Fruit fly (Drosophila melanogaster): ENCODE measurements around the gene CG7600.

The CG7600 gene

dm6 chr3L:11248303-11248702 lies 37.7 kb downstream of the CG7600 start (continued):
- TF ChIP-seq shn (GFP tag; optimal IDR thresholded peaks at IDR 0.05) (no peak), Mrtf (GFP tag; IDR thresholded peaks at IDR 0.05) (no peak), ac (GFP tag; optimal IDR thresholded peaks at IDR 0.05) (no peak), croc (GFP tag; conservative IDR thresholded peaks at IDR 0.05) (no peak), fru (optimal IDR thresholded peaks at IDR 0.05) (no peak), p53 (GFP tag; optimal IDR thresholded peaks at IDR 0.05) (no peak), da (GFP tag; optimal IDR thresholded peaks at IDR 0.05) (no peak), CG7745 (tag; optimal IDR thresholded peaks at IDR 0.05) (no peak), CG12769 (tag; optimal IDR thresholded peaks at IDR 0.05) (no peak), CG11247 (GFP tag; IDR thresholded peaks at IDR 0.05) (no peak), CG18599 (GFP tag; optimal IDR thresholded peaks at IDR 0.05) (no peak), crc (GFP tag; optimal IDR thresholded peaks at IDR 0.05) (no peak), CG10209 (GFP tag; optimal IDR thresholded peaks at IDR 0.05) (no peak), CG43689 (GFP tag; IDR thresholded peaks at IDR 0.05) (no peak), CG2199 (GFP tag; IDR thresholded peaks at IDR 0.05) (peak; percentile 92), dan (GFP tag; IDR thresholded peaks at IDR 0.05) (no peak), Poxn (GFP tag; IDR thresholded peaks at IDR 0.05) (no peak), C15 (GFP tag; IDR thresholded peaks at IDR 0.05) (no peak), bbx (GFP tag; IDR thresholded peaks at IDR 0.05; ENCODE audit: partially characterized antibody) (no peak; the same call in 1 of the 2 replicates), CrebB (tag; optimal IDR thresholded peaks at IDR 0.05) (no peak), Abd-B (GFP tag; optimal IDR thresholded peaks at IDR 0.05) (no peak), CG10543 (GFP tag; optimal IDR thresholded peaks at IDR 0.05) (no peak), pita (GFP tag; optimal IDR thresholded peaks at IDR 0.05) (no peak), ham (GFP tag; IDR thresholded peaks at IDR 0.05) (no peak), CG31441 (GFP tag; IDR thresholded peaks at IDR 0.05) (no peak), cg (GFP tag; optimal IDR thresholded peaks at IDR 0.05) (no peak), gsb (GFP tag; IDR thresholded peaks at IDR 0.05) (no peak), Nf-YC (tag; optimal IDR thresholded peaks at IDR 0.05) (no peak), ro (GFP tag; IDR thresholded peaks at IDR 0.05) (no peak), CG9609 (GFP tag; optimal IDR thresholded peaks at IDR 0.05) (no peak), Trl (optimal IDR thresholded peaks at IDR 0.05) (no peak), Trl (GFP tag; optimal IDR thresholded peaks at IDR 0.05) (no peak), NC2β (GFP tag; optimal IDR thresholded peaks at IDR 0.05) (no peak), kah (GFP tag; optimal IDR thresholded peaks at IDR 0.05) (no peak), tna (GFP tag; IDR thresholded peaks at IDR 0.05; ENCODE audit: partially characterized antibody) (no peak), CG4854 (GFP tag; optimal IDR thresholded peaks at IDR 0.05) (no peak), Dll (GFP tag; IDR thresholded peaks at IDR 0.05; ENCODE audit: partially characterized antibody) (no peak), BtbVII (GFP tag; optimal IDR thresholded peaks at IDR 0.05) (no peak), CG17359 (tag; optimal IDR thresholded peaks at IDR 0.05) (no peak), Hmx (GFP tag; optimal IDR thresholded peaks at IDR 0.05) (no peak), HLH4C (GFP tag; IDR thresholded peaks at IDR 0.05; ENCODE audit: partially characterized antibody) (no peak), CG4404 (GFP tag; IDR thresholded peaks at IDR 0.05) (no peak), Ptx1 (GFP tag; IDR thresholded peaks at IDR 0.05) (no peak), CG15269 (tag; optimal IDR thresholded peaks at IDR 0.05) (peak; percentile 30), CG1603 (tag; optimal IDR thresholded peaks at IDR 0.05) (no peak), Ets65A (GFP tag) (no peak), CG15696 (tag; optimal IDR thresholded peaks at IDR 0.05) (no peak), Doc2 (GFP tag; IDR thresholded peaks at IDR 0.05) (no peak), schlank (tag; optimal IDR thresholded peaks at IDR 0.05) (no peak), CG8290 (GFP tag; optimal IDR thresholded peaks at IDR 0.05) (no peak), CG8290 (tag; optimal IDR thresholded peaks at IDR 0.05) (peak in 1 of 2 experiments; percentile 36), CG4707 (GFP tag; optimal IDR thresholded peaks at IDR 0.05) (no peak), abd-A (tag; optimal IDR thresholded peaks at IDR 0.05) (peak; percentile 24)
